Fruit fly (Drosophila melanogaster): ENCODE measurements around the gene Deaf1.

Gene Deaf1

DNA sequence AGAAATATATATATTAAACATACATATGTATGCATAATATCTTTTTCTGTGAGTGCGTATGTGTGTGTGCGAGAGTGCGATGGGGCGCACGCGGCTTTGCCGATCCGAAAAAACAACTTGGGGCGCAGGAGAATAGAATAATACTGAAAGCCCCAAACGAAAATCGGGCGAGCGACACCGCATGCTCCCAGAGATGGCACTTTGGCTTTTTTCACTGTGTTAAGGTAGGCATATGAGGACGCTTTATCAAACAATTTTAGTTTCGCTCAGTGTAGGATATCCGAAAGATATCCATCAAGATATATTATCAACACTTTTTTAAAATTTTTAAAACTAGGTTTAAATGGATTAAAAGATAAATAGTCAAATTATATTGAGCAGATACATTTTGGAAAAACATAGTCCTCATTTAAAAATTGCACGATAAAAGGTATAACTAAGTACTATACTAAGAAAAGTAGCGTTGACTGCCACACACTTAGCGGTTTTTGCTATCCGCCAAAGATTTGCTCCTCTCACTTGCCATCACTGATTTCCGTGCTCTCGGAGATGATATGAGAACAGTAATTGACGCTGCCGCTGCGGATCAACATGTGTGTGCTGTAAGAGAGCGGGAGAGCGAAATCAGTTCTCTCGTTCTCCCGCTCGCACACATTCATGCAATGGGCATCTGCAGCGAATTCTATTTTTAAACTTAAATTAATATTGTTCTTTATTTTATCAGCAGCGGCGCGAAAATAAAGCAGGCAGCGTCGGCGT lies 26.9 kb upstream of the Deaf1 start (continued):
- TF ChIP-seq ac (GFP tag; optimal IDR thresholded peaks at IDR 0.05) (no peak), CG3407 (GFP tag; optimal IDR thresholded peaks at IDR 0.05) (peak; percentile 38), CG4820 (GFP tag; optimal IDR thresholded peaks at IDR 0.05) (peak; percentile 69), CG17359 (tag; optimal IDR thresholded peaks at IDR 0.05) (peak; percentile 54), pzg (GFP tag; optimal IDR thresholded peaks at IDR 0.05) (no peak), CG17612 (GFP tag; IDR thresholded peaks at IDR 0.05) (no peak), CG11560 (tag; IDR thresholded peaks at IDR 0.05) (no peak), dm (GFP tag; optimal IDR thresholded peaks at IDR 0.05) (peak; percentile 69), CG17328 (GFP tag; IDR thresholded peaks at IDR 0.05) (peak; percentile 4; the same call in 1 of the 2 replicates), jing (GFP tag; optimal IDR thresholded peaks at IDR 0.05) (peak; percentile 60), fru (optimal IDR thresholded peaks at IDR 0.05) (no peak), CG31224 (GFP tag; IDR thresholded peaks at IDR 0.05) (peak; percentile 59; the same call in 1 of the 2 replicates), Opbp (GFP tag; IDR thresholded peaks at IDR 0.05; ENCODE audit: partially characterized antibody) (peak; percentile 42; the same call in 1 of the 3 replicates), CG7372 (GFP tag; IDR thresholded peaks at IDR 0.05) (peak; percentile 45), ems (GFP tag; optimal IDR thresholded peaks at IDR 0.05) (peak; percentile 4), Rx (GFP tag; IDR thresholded peaks at IDR 0.05) (0 out of 2 replicates have a peak, but pooled peaks have one; percentile 3), disco-r (GFP tag; optimal IDR thresholded peaks at IDR 0.05) (peak; percentile 57), maf-S (GFP tag; optimal IDR thresholded peaks at IDR 0.05) (peak; percentile 44), Hand (GFP tag; optimal IDR thresholded peaks at IDR 0.05) (no peak), Fer1 (GFP tag; optimal IDR thresholded peaks at IDR 0.05) (peak; percentile 49), CG13287 (GFP tag; IDR thresholded peaks at IDR 0.05; ENCODE audit: partially characterized antibody) (no peak), CG2120 (GFP tag; optimal IDR thresholded peaks at IDR 0.05) (peak; percentile 87), CG12942 (GFP tag; optimal IDR thresholded peaks at IDR 0.05) (peak; percentile 51), CG9876 (GFP tag; optimal IDR thresholded peaks at IDR 0.05) (peak; percentile 17), pan (optimal IDR thresholded peaks at IDR 0.05) (no peak), pan (GFP tag; optimal IDR thresholded peaks at IDR 0.05 in 1 of 2, IDR thresholded peaks at IDR 0.05 in 1 of 2) (no peak), chinmo (GFP tag; IDR thresholded peaks at IDR 0.05; ENCODE audit: partially characterized antibody) (peak; percentile 80; the same call in 1 of the 4 replicates), CG10274 (GFP tag; optimal IDR thresholded peaks at IDR 0.05) (peak; percentile 32), dan (GFP tag; IDR thresholded peaks at IDR 0.05) (no peak), HmgD (GFP tag; optimal IDR thresholded peaks at IDR 0.05) (no peak), Sry-β (GFP tag; optimal IDR thresholded peaks at IDR 0.05) (peak; percentile 99), Mad (GFP tag; optimal IDR thresholded peaks at IDR 0.05) (peak; percentile 66), CG7786 (GFP tag; optimal IDR thresholded peaks at IDR 0.05) (peak; percentile 62), Fer3 (tag; optimal IDR thresholded peaks at IDR 0.05) (peak; percentile 44), sd (tag; optimal IDR thresholded peaks at IDR 0.05) (peak; percentile 34), h (optimal IDR thresholded peaks at IDR 0.05) (no peak), CG4282 (GFP tag; optimal IDR thresholded peaks at IDR 0.05) (no peak), peb (GFP tag; IDR thresholded peaks at IDR 0.05) (no peak), CoRest (tag; optimal IDR thresholded peaks at IDR 0.05) (peak; percentile 83), dysf (GFP tag; IDR thresholded peaks at IDR 0.05) (peak; percentile 46; the same call in 2 of the 3 replicates), CG3281 (GFP tag; optimal IDR thresholded peaks at IDR 0.05) (peak; percentile 71), CG8765 (GFP tag; IDR thresholded peaks at IDR 0.05) (no peak), tap (tag; optimal IDR thresholded peaks at IDR 0.05) (no peak), cg (GFP tag; optimal IDR thresholded peaks at IDR 0.05) (peak; percentile 79), Pdp1 (GFP tag; optimal IDR thresholded peaks at IDR 0.05) (peak; percentile 39 to 78), vnd (GFP tag; IDR thresholded peaks at IDR 0.05; ENCODE audit: partially characterized antibody) (no peak), luna (GFP tag; optimal IDR thresholded peaks at IDR 0.05) (no peak), CG18619 (GFP tag; optimal IDR thresholded peaks at IDR 0.05) (peak; percentile 58), Blimp-1 (GFP tag; optimal IDR thresholded peaks at IDR 0.05) (peak; percentile 34), shn (GFP tag; optimal IDR thresholded peaks at IDR 0.05) (peak; percentile 80)

All from whole organism, embryonic.